In genomic region chrV:7060396-7060795, ce11 we compare ENCODE assay signal across 3 worm cellular contexts.
TF ChIP-seq lines count a peak whose summit lies in the region.

Gene Y57E12AL.6 (minus strand): TSS chrV:7060470.
Gene Y57E12AL.1 (plus strand): TSS chrV:7060530.

TF ChIP-seq in whole organism, L1 larva, 84 proteins besides CTCF, POLR2A, EP300 and RAD21 (continued from another document and continues in another):
- TF ChIP-seq mab-9 (GFP tag; IDR thresholded peaks at IDR 0.05; lab: Robert Waterston, UW) (peak; percentile 46; the same call in 1 of the 2 replicates), egl-13 (tag; optimal IDR thresholded peaks at IDR 0.05; lab: Kevin White, UChicago) (peak; percentile 13), nhr-71 (tag; optimal IDR thresholded peaks at IDR 0.05; lab: Kevin White, UChicago) (peak; percentile 90), aly-2 (tag; optimal IDR thresholded peaks at IDR 0.05; lab: Kevin White, UChicago) (peak; percentile 61), nhr-47 (tag; optimal IDR thresholded peaks at IDR 0.05; lab: Kevin White, UChicago) (peak; percentile 87), ama-1 (optimal IDR thresholded peaks at IDR 0.05; lab: Kevin White, UChicago) (peak; percentile 17), nhr-28 (tag; optimal IDR thresholded peaks at IDR 0.05; lab: Kevin White, UChicago) (no peak), F16B12.6 (tag; optimal IDR thresholded peaks at IDR 0.05; lab: Kevin White, UChicago) (peak; percentile 41), C34B4.2 (tag; optimal IDR thresholded peaks at IDR 0.05; lab: Kevin White, UChicago) (no peak), alr-1 (tag; optimal IDR thresholded peaks at IDR 0.05; lab: Kevin White, UChicago; ENCODE audit: borderline replicate concordance) (no peak), C04F5.9 (tag; optimal IDR thresholded peaks at IDR 0.05; lab: Kevin White, UChicago) (no peak), lin-14 (GFP tag; optimal IDR thresholded peaks at IDR 0.05; lab: Kevin White, UChicago) (peak; percentile 87), dsc-1 (tag; optimal IDR thresholded peaks at IDR 0.05; lab: Kevin White, UChicago) (peak; percentile 73), ceh-63 (GFP tag; optimal IDR thresholded peaks at IDR 0.05; lab: Kevin White, UChicago) (no peak), pax-3 (tag; optimal IDR thresholded peaks at IDR 0.05; lab: Kevin White, UChicago) (no peak), vab-15 (tag; optimal IDR thresholded peaks at IDR 0.05; lab: Kevin White, UChicago) (no peak), nhr-19 (GFP tag; conservative IDR thresholded peaks at IDR 0.05; lab: Robert Waterston, UW) (peak; percentile 85), mef-2 (tag; optimal IDR thresholded peaks at IDR 0.05; lab: Kevin White, UChicago) (no peak), pag-3 (tag; optimal IDR thresholded peaks at IDR 0.05; lab: Kevin White, UChicago; ENCODE audit: borderline replicate concordance, insufficient read depth) (no peak), unc-130 (tag; optimal IDR thresholded peaks at IDR 0.05; lab: Kevin White, UChicago) (peak; percentile 89), rnt-1 (tag; optimal IDR thresholded peaks at IDR 0.05; lab: Kevin White, UChicago) (peak; percentile 89), ceh-88 (GFP tag; IDR thresholded peaks at IDR 0.05; lab: Robert Waterston, UW) (no peak), blmp-1 (tag; optimal IDR thresholded peaks at IDR 0.05; lab: Kevin White, UChicago) (peak; percentile 76), ztf-11 (tag; optimal IDR thresholded peaks at IDR 0.05; lab: Kevin White, UChicago) (no peak), nhr-90 (tag; optimal IDR thresholded peaks at IDR 0.05; lab: Kevin White, UChicago; ENCODE audit: poor library complexity) (peak; percentile 89), pqm-1 (tag; optimal IDR thresholded peaks at IDR 0.05; lab: Kevin White, UChicago) (no peak), ceh-90 (tag; optimal IDR thresholded peaks at IDR 0.05; lab: Kevin White, UChicago) (no peak), ztf-4 (tag; optimal IDR thresholded peaks at IDR 0.05; lab: Kevin White, UChicago) (peak; percentile 43), snpc-4 (tag; optimal IDR thresholded peaks at IDR 0.05; lab: Kevin White, UChicago) (peak; percentile 89), unc-30 (tag; optimal IDR thresholded peaks at IDR 0.05; lab: Kevin White, UChicago) (no peak), lin-35 (GFP tag; optimal IDR thresholded peaks at IDR 0.05; lab: Kevin White, UChicago) (peak; percentile 81 to 92), egl-27 (tag; optimal IDR thresholded peaks at IDR 0.05; lab: Kevin White, UChicago) (no peak), hpl-2 (GFP tag; optimal IDR thresholded peaks at IDR 0.05; lab: Kevin White, UChicago) (peak; percentile 16), fkh-10 (GFP tag; optimal IDR thresholded peaks at IDR 0.05; lab: Kevin White, UChicago) (peak; percentile 30), aha-1 (tag; optimal IDR thresholded peaks at IDR 0.05; lab: Kevin White, UChicago) (no peak), fos-1 (tag; optimal IDR thresholded peaks at IDR 0.05; lab: Kevin White, UChicago) (no peak), tbx-2 (tag; optimal IDR thresholded peaks at IDR 0.05; lab: Kevin White, UChicago) (peak; percentile 83), unc-86 (tag; optimal IDR thresholded peaks at IDR 0.05; lab: Kevin White, UChicago) (peak; percentile 47), ceh-82 (tag; optimal IDR thresholded peaks at IDR 0.05; lab: Kevin White, UChicago) (peak; percentile 78 to 88 (median 79)), zag-1 (tag; optimal IDR thresholded peaks at IDR 0.05; lab: Kevin White, UChicago) (no peak), lin-15B (tag; optimal IDR thresholded peaks at IDR 0.05; lab: Kevin White, UChicago) (peak; percentile 66), skn-1 (tag; optimal IDR thresholded peaks at IDR 0.05; lab: Kevin White, UChicago) (peak; percentile 96), nhr-20 (tag; optimal IDR thresholded peaks at IDR 0.05; lab: Kevin White, UChicago) (peak; percentile 93), nhr-76 (tag; optimal IDR thresholded peaks at IDR 0.05; lab: Kevin White, UChicago) (no peak)

TF ChIP-seq in whole organism, L3 larva, 47 proteins besides CTCF, POLR2A, EP300 and RAD21 (continued from another document):
- TF ChIP-seq tbx-2 (tag; optimal IDR thresholded peaks at IDR 0.05; lab: Kevin White, UChicago), result peak; percentile 50
- TF ChIP-seq ama-1 (optimal IDR thresholded peaks at IDR 0.05; lab: Kevin White, UChicago), result peak; percentile 31
- TF ChIP-seq ceh-9 (tag; optimal IDR thresholded peaks at IDR 0.05; lab: Kevin White, UChicago), result no peak
- TF ChIP-seq fkh-10 (GFP tag; optimal IDR thresholded peaks at IDR 0.05; lab: Kevin White, UChicago), result no peak
- no peak for TF ChIP-seq ceh-16 (tag; optimal IDR thresholded peaks at IDR 0.05; lab: Kevin White, UChicago)
- TF ChIP-seq snpc-4 (tag; optimal IDR thresholded peaks at IDR 0.05; lab: Kevin White, UChicago), result peak; percentile 93
- no peak for TF ChIP-seq nhr-67 (tag; optimal IDR thresholded peaks at IDR 0.05; lab: Kevin White, UChicago)
- TF ChIP-seq pqm-1 (tag; optimal IDR thresholded peaks at IDR 0.05; lab: Kevin White, UChicago), result peak; percentile 33
- TF ChIP-seq pha-4 (tag; optimal IDR thresholded peaks at IDR 0.05; lab: Kevin White, UChicago), result peak; percentile 81
- no peak for TF ChIP-seq fkh-2 (tag; optimal IDR thresholded peaks at IDR 0.05; lab: Kevin White, UChicago)
- peak; percentile 69 for TF ChIP-seq jun-1 (tag; optimal IDR thresholded peaks at IDR 0.05; lab: Kevin White, UChicago)
- no peak for TF ChIP-seq fos-1 (tag; optimal IDR thresholded peaks at IDR 0.05; lab: Kevin White, UChicago)
- TF ChIP-seq unc-62 (GFP tag; optimal IDR thresholded peaks at IDR 0.05; lab: Kevin White, UChicago), result no peak
- peak; percentile 92 for TF ChIP-seq nhr-23 (tag; optimal IDR thresholded peaks at IDR 0.05; lab: Kevin White, UChicago)
- no peak for TF ChIP-seq nhr-28 (tag; optimal IDR thresholded peaks at IDR 0.05; lab: Kevin White, UChicago)
- peak; percentile 48 for TF ChIP-seq elt-2 (tag; optimal IDR thresholded peaks at IDR 0.05; lab: Kevin White, UChicago)
- peak; percentile 11 for TF ChIP-seq nhr-77 (tag; optimal IDR thresholded peaks at IDR 0.05; lab: Kevin White, UChicago)
- TF ChIP-seq lsy-12 (tag; optimal IDR thresholded peaks at IDR 0.05; lab: Kevin White, UChicago), result peak; percentile 52
- no peak for TF ChIP-seq mdl-1 (tag; optimal IDR thresholded peaks at IDR 0.05; lab: Kevin White, UChicago)
TF ChIP-seq in whole organism, L3 larva: peak in this region for 21.

TF ChIP-seq in whole organism, young adult, 124 proteins besides CTCF, POLR2A, EP300 and RAD21 (continued from another document):
- TF ChIP-seq lin-26 (GFP tag; IDR thresholded peaks at IDR 0.05; lab: Robert Waterston, UW) (no peak), D2030.7 (GFP tag; IDR thresholded peaks at IDR 0.05; lab: Robert Waterston, UW) (peak; percentile 65), nfya-1 (tag; optimal IDR thresholded peaks at IDR 0.05; lab: Kevin White, UChicago; ENCODE audit: borderline replicate concordance, insufficient read depth) (no peak), tlf-1 (GFP tag; optimal IDR thresholded peaks at IDR 0.05; lab: Kevin White, UChicago) (peak; percentile 59), dpff-1 (tag; optimal IDR thresholded peaks at IDR 0.05; lab: Kevin White, UChicago) (no peak), K11D2.4 (GFP tag; IDR thresholded peaks at IDR 0.05; lab: Robert Waterston, UW) (peak; percentile 78), tbx-9 (tag; optimal IDR thresholded peaks at IDR 0.05; lab: Kevin White, UChicago; ENCODE audit: borderline replicate concordance) (no peak), xnd-1 (tag; optimal IDR thresholded peaks at IDR 0.05; lab: Kevin White, UChicago) (peak; percentile 22), ztf-26 (tag; optimal IDR thresholded peaks at IDR 0.05; lab: Kevin White, UChicago) (peak; percentile 55), cebp-1 (GFP tag; IDR thresholded peaks at IDR 0.05; lab: Robert Waterston, UW) (0 out of 2 replicates have a peak, but pooled peaks have one; percentile 37), cebp-1 (tag; optimal IDR thresholded peaks at IDR 0.05; lab: Kevin White, UChicago) (peak; percentile 85), mcd-1 (GFP tag; IDR thresholded peaks at IDR 0.05; lab: Robert Waterston, UW) (peak; percentile 80), madf-3 (GFP tag; IDR thresholded peaks at IDR 0.05; lab: Robert Waterston, UW) (peak; percentile 72), efl-1 (GFP tag; optimal IDR thresholded peaks at IDR 0.05; lab: Kevin White, UChicago) (peak; percentile 55), him-1 (tag; optimal IDR thresholded peaks at IDR 0.05; lab: Kevin White, UChicago) (no peak), lir-1 (GFP tag; conservative IDR thresholded peaks at IDR 0.05; lab: Robert Waterston, UW) (0 out of 2 replicates have a peak, but pooled peaks have one; percentile 24), F55B11.4 (tag; optimal IDR thresholded peaks at IDR 0.05; lab: Kevin White, UChicago; ENCODE audit: borderline replicate concordance, insufficient read depth) (no peak), lin-54 (GFP tag; optimal IDR thresholded peaks at IDR 0.05; lab: Kevin White, UChicago) (peak; percentile 82), Y67H2A.10 (GFP tag; conservative IDR thresholded peaks at IDR 0.05; lab: Robert Waterston, UW) (0 out of 2 replicates have a peak, but pooled peaks have one; percentile 19), dpl-1 (GFP tag; optimal IDR thresholded peaks at IDR 0.05; lab: Kevin White, UChicago) (peak; percentile 45), snpc-1.3 (tag; optimal IDR thresholded peaks at IDR 0.05; lab: Kevin White, UChicago; ENCODE audit: insufficient read depth) (peak; percentile 25), rcor-1 (GFP tag; IDR thresholded peaks at IDR 0.05; lab: Robert Waterston, UW) (peak; percentile 43; the same call in 1 of the 2 replicates), ZK185.1 (tag; optimal IDR thresholded peaks at IDR 0.05; lab: Kevin White, UChicago; ENCODE audit: poor library complexity, severe bottlenecking) (peak; percentile 78), ztf-18 (tag; optimal IDR thresholded peaks at IDR 0.05; lab: Kevin White, UChicago) (peak; percentile 98), hmg-1.2 (GFP tag; IDR thresholded peaks at IDR 0.05; lab: Robert Waterston, UW) (peak; percentile 43; the same call in 1 of the 2 replicates), mes-4 (tag; optimal IDR thresholded peaks at IDR 0.05; lab: Kevin White, UChicago) (no peak), somi-1 (GFP tag; optimal IDR thresholded peaks at IDR 0.05; lab: Kevin White, UChicago) (peak; percentile 66), nfyb-1 (GFP tag; IDR thresholded peaks at IDR 0.05; lab: Robert Waterston, UW) (0 out of 2 replicates have a peak, but pooled peaks have one; percentile 38), rpc-1 (optimal IDR thresholded peaks at IDR 0.05; lab: Kevin White, UChicago) (no peak), rpc-1 (tag; optimal IDR thresholded peaks at IDR 0.05; lab: Kevin White, UChicago) (no peak), mxl-1 (tag; optimal IDR thresholded peaks at IDR 0.05; lab: Kevin White, UChicago) (no peak), mel-28 (tag; optimal IDR thresholded peaks at IDR 0.05; lab: Kevin White, UChicago; ENCODE audit: borderline replicate concordance) (peak; percentile 16), C06A6.2 (GFP tag; conservative IDR thresholded peaks at IDR 0.05; lab: Robert Waterston, UW) (0 out of 2 replicates have a peak, but pooled peaks have one; percentile 45), ccch-3 (GFP tag; optimal IDR thresholded peaks at IDR 0.05; lab: Kevin White, UChicago) (no peak), lsl-1 (GFP tag; optimal IDR thresholded peaks at IDR 0.05; lab: Kevin White, UChicago) (peak; percentile 56), ekl-4 (GFP tag; IDR thresholded peaks at IDR 0.05; lab: Robert Waterston, UW) (peak; percentile 45; the same call in 1 of the 2 replicates), nfya-2 (GFP tag; IDR thresholded peaks at IDR 0.05; lab: Robert Waterston, UW) (no peak), zfh-2 (GFP tag; conservative IDR thresholded peaks at IDR 0.05; lab: Robert Waterston, UW) (0 out of 2 replicates have a peak, but pooled peaks have one; percentile 15), attf-3 (GFP tag; conservative IDR thresholded peaks at IDR 0.05; lab: Robert Waterston, UW) (peak; percentile 51; the same call in 1 of the 2 replicates), ztf-22 (GFP tag; optimal IDR thresholded peaks at IDR 0.05; lab: Kevin White, UChicago) (no peak), B0035.1 (tag; optimal IDR thresholded peaks at IDR 0.05; lab: Kevin White, UChicago) (no peak), fkh-3 (tag; optimal IDR thresholded peaks at IDR 0.05; lab: Kevin White, UChicago) (no peak), bed-1 (GFP tag; IDR thresholded peaks at IDR 0.05; lab: Robert Waterston, UW) (no peak), ztf-28 (GFP tag; IDR thresholded peaks at IDR 0.05; lab: Robert Waterston, UW) (no peak), nhr-27 (tag; optimal IDR thresholded peaks at IDR 0.05; lab: Kevin White, UChicago) (no peak), akir-1 (GFP tag; optimal IDR thresholded peaks at IDR 0.05; lab: Kevin White, UChicago) (no peak), B0336.3 (GFP tag; IDR thresholded peaks at IDR 0.05; lab: Robert Waterston, UW) (peak; percentile 65; the same call in 1 of the 2 replicates), ceh-100 (GFP tag; IDR thresholded peaks at IDR 0.05; lab: Robert Waterston, UW) (0 out of 2 replicates have a peak, but pooled peaks have one; percentile 11), madf-8 (GFP tag; conservative IDR thresholded peaks at IDR 0.05; lab: Robert Waterston, UW) (no peak; the same call in 1 of the 2 replicates), unc-62 (GFP tag; optimal IDR thresholded peaks at IDR 0.05; lab: Kevin White, UChicago) (no peak), lin-35 (GFP tag; optimal IDR thresholded peaks at IDR 0.05; lab: Kevin White, UChicago) (peak; percentile 54 to 81 (median 55)), atf-7 (tag; optimal IDR thresholded peaks at IDR 0.05; lab: Kevin White, UChicago) (peak; percentile 33), K12H6.12 (tag; optimal IDR thresholded peaks at IDR 0.05; lab: Kevin White, UChicago) (peak; percentile 52), hlh-26 (GFP tag; conservative IDR thresholded peaks at IDR 0.05; lab: Robert Waterston, UW) (no peak), nhr-80 (tag; optimal IDR thresholded peaks at IDR 0.05; lab: Kevin White, UChicago) (peak; percentile 63), F37B4.10 (GFP tag; IDR thresholded peaks at IDR 0.05; lab: Robert Waterston, UW) (no peak), F23B12.7 (tag; optimal IDR thresholded peaks at IDR 0.05; lab: Kevin White, UChicago; ENCODE audit: insufficient read depth) (peak; percentile 58), F22D6.2 (tag; optimal IDR thresholded peaks at IDR 0.05; lab: Kevin White, UChicago) (no peak)
